Fruit fly (Drosophila melanogaster): ENCODE results near the gene Cpr65Ax2.

Cpr65Ax2 gene

dm6 chr3L:6124616-6125408 is 25.8 kb downstream of the Cpr65Ax2 start (continued):
- TF ChIP-seq CG18476 (GFP tag; optimal IDR thresholded peaks at IDR 0.05), result peak; percentile 8
- TF ChIP-seq p53 (GFP tag; optimal IDR thresholded peaks at IDR 0.05), result peak; percentile 70
- TF ChIP-seq croc (GFP tag; conservative IDR thresholded peaks at IDR 0.05), result peak; percentile 42; the same call in 1 of the 3 replicates
- TF ChIP-seq mld (GFP tag; IDR thresholded peaks at IDR 0.05; ENCODE audit: partially characterized antibody), result no peak
- peak; percentile 83 for TF ChIP-seq ara (GFP tag; IDR thresholded peaks at IDR 0.05)
- TF ChIP-seq ranshi (GFP tag; IDR thresholded peaks at IDR 0.05), result peak; percentile 76; the same call in 1 of the 2 replicates
- TF ChIP-seq scrt (GFP tag; optimal IDR thresholded peaks at IDR 0.05), result peak; percentile 76
- peak; percentile 59 for TF ChIP-seq CG8089 (GFP tag; optimal IDR thresholded peaks at IDR 0.05)
- TF ChIP-seq Adf1 (GFP tag; IDR thresholded peaks at IDR 0.05), result peak; percentile 30; the same call in 1 of the 2 replicates
- no peak for TF ChIP-seq Atf3 (GFP tag; optimal IDR thresholded peaks at IDR 0.05)
- TF ChIP-seq oc (tag; optimal IDR thresholded peaks at IDR 0.05), result peak; percentile 12
- peak; percentile 17 for TF ChIP-seq CG16815 (GFP tag; optimal IDR thresholded peaks at IDR 0.05)
- no peak for TF ChIP-seq hbn (GFP tag; IDR thresholded peaks at IDR 0.05; ENCODE audit: partially characterized antibody)
- no peak for TF ChIP-seq Scr (GFP tag; IDR thresholded peaks at IDR 0.05; ENCODE audit: partially characterized antibody)
- peak; percentile 49 for TF ChIP-seq ewg (GFP tag; optimal IDR thresholded peaks at IDR 0.05)
- TF ChIP-seq CG42726 (GFP tag; IDR thresholded peaks at IDR 0.05; ENCODE audit: partially characterized antibody), result peak; percentile 42; the same call in 1 of the 2 replicates
- no peak for TF ChIP-seq inv (GFP tag; IDR thresholded peaks at IDR 0.05; ENCODE audit: partially characterized antibody)
- peak; percentile 72 for TF ChIP-seq nerfin-1 (tag; optimal IDR thresholded peaks at IDR 0.05)
- peak; percentile 43 for TF ChIP-seq Sin3A (optimal IDR thresholded peaks at IDR 0.05)
- peak; percentile 83 for TF ChIP-seq Nf-YA (GFP tag; IDR thresholded peaks at IDR 0.05)
- TF ChIP-seq CG31224 (GFP tag; IDR thresholded peaks at IDR 0.05), result peak; percentile 68
- TF ChIP-seq CG34422 (GFP tag; IDR thresholded peaks at IDR 0.05), result peak; percentile 78
- TF ChIP-seq CG6272 (GFP tag; IDR thresholded peaks at IDR 0.05), result peak; percentile 55
- peak; percentile 38 for TF ChIP-seq HmgZ (tag; optimal IDR thresholded peaks at IDR 0.05)
- peak; percentile 26 for TF ChIP-seq gfzf (GFP tag; optimal IDR thresholded peaks at IDR 0.05)
- peak; percentile 92 for TF ChIP-seq otp (GFP tag; IDR thresholded peaks at IDR 0.05)
- no peak for TF ChIP-seq CG2129 (GFP tag; IDR thresholded peaks at IDR 0.05; ENCODE audit: partially characterized antibody)
- peak; percentile 80 for TF ChIP-seq HLH3B (GFP tag; IDR thresholded peaks at IDR 0.05)
- peak; percentile 99 for TF ChIP-seq CG6254 (GFP tag; optimal IDR thresholded peaks at IDR 0.05)
- peak; percentile 46 to 53 for TF ChIP-seq Hr51 (GFP tag; optimal IDR thresholded peaks at IDR 0.05)

dm6 chr3L:6116881-6117280 is 33.8 kb downstream of the Cpr65Ax2 start:
- TF ChIP-seq CG4404 (GFP tag; IDR thresholded peaks at IDR 0.05) (no peak), Vsx1 (GFP tag; optimal IDR thresholded peaks at IDR 0.05) (no peak), Nf-YB (GFP tag; optimal IDR thresholded peaks at IDR 0.05) (peak; percentile 69), crol (GFP tag; IDR thresholded peaks at IDR 0.05) (peak; percentile 64), CG4328 (GFP tag; optimal IDR thresholded peaks at IDR 0.05) (no peak), CTCF (GFP tag; optimal IDR thresholded peaks at IDR 0.05) (no peak), CG11085 (GFP tag; IDR thresholded peaks at IDR 0.05) (no peak), Atf6 (GFP tag; IDR thresholded peaks at IDR 0.05) (no peak), onecut (GFP tag; IDR thresholded peaks at IDR 0.05) (peak; percentile 83), ewg (GFP tag; optimal IDR thresholded peaks at IDR 0.05) (peak; percentile 35), CG1603 (tag; optimal IDR thresholded peaks at IDR 0.05) (no peak), Ets65A (GFP tag) (peak; percentile 71), vvl (GFP tag; IDR thresholded peaks at IDR 0.05) (peak; percentile 56; the same call in 1 of the 2 replicates), CG8388 (GFP tag; optimal IDR thresholded peaks at IDR 0.05) (no peak), Nf-YC (tag; optimal IDR thresholded peaks at IDR 0.05) (peak; percentile 82), CG33213 (GFP tag; optimal IDR thresholded peaks at IDR 0.05) (no peak), ssp (GFP tag; IDR thresholded peaks at IDR 0.05) (no peak)
